Fruit fly (Drosophila melanogaster) whole organism, adult: ENCODE measurements around the gene CG15742.

Experiments
- CG11617 ChIP-seq: fragments of 200-800 bp; sonication (Bioruptor generic); optimal IDR thresholded peaks from 2 replicates; lab custom pipeline; 2017; ENCODE audit warnings: mild to moderate bottlenecking, missing biosample characterization, missing genetic modification reagents, missing genetic modification characterization
- CG14711 ChIP-seq: fragments of 200-800 bp; sonication (Bioruptor generic); optimal IDR thresholded peaks from 2 replicates; lab custom pipeline; 2018; ENCODE audit warnings: missing biosample characterization, mild to moderate bottlenecking, missing genetic modification characterization, moderate library complexity
- CG5204 ChIP-seq: fragments of 200-800 bp; sonication (Bioruptor generic); optimal IDR thresholded peaks from 2 replicates; lab custom pipeline; 2016; ENCODE audit warnings: missing biosample characterization, missing genetic modification characterization
- CG7045 ChIP-seq: fragments of 200-800 bp; sonication (Bioruptor generic); optimal IDR thresholded peaks from 2 replicates; lab custom pipeline; 2017; ENCODE audit warnings: missing biosample characterization, mild to moderate bottlenecking, missing genetic modification characterization
- Clk ChIP-seq: fragments of 200-800 bp; sonication (Bioruptor generic); optimal IDR thresholded peaks from 2 replicates; lab custom pipeline; 2017; ENCODE audit warnings: missing biosample characterization, missing genetic modification characterization
- Mnt ChIP-seq: fragments of 200-800 bp; sonication (Bioruptor generic); optimal IDR thresholded peaks from 2 replicates; lab custom pipeline; 2016; ENCODE audit warnings: missing biosample characterization, mild to moderate bottlenecking, missing genetic modification characterization
- bab1 ChIP-seq: fragments of 200-800 bp; sonication (Bioruptor generic); optimal IDR thresholded peaks from 3 replicates; lab custom pipeline; 2019; ENCODE audit warnings: missing biosample characterization, mild to moderate bottlenecking, missing genetic modification characterization, moderate library complexity
- cic ChIP-seq: fragments of 200-800 bp; sonication (Bioruptor generic); optimal IDR thresholded peaks from 2 replicates; lab custom pipeline; 2017; ENCODE audit warnings: missing biosample characterization, mild to moderate bottlenecking, missing genetic modification characterization, moderate library complexity
- cnc ChIP-seq, 2 experiments: fragments of >200 bp; optimal IDR thresholded peaks; 2 replicates each; lab custom pipeline; 2017
- toe ChIP-seq: fragments of 200-800 bp; sonication (Bioruptor generic); optimal IDR thresholded peaks from 2 replicates; lab custom pipeline; 2016; ENCODE audit warnings: missing biosample characterization, missing genetic modification characterization

- TF ChIP-seq Mnt (GFP tag; lab: Kevin White, UChicago), result no peak
- no peak for TF ChIP-seq Clk (GFP tag; lab: Kevin White, UChicago)
- no peak for TF ChIP-seq CG14711 (tag; lab: Kevin White, UChicago)
- TF ChIP-seq cic (GFP tag; lab: Kevin White, UChicago), result no peak
- no peak for TF ChIP-seq toe (GFP tag; lab: Kevin White, UChicago)
- TF ChIP-seq CG7045, result no peak
- no peak for TF ChIP-seq cnc (optimal IDR thresholded peaks at IDR 0.05; lab: Kevin White, UChicago)
- TF ChIP-seq CG5204 (GFP tag; lab: Kevin White, UChicago), result no peak
- TF ChIP-seq bab1 (GFP tag; lab: Kevin White, UChicago), result no peak
- TF ChIP-seq CG11617 (GFP tag; lab: Kevin White, UChicago), result no peak
These were observed 49.7 kb downstream of the CG15742 start for dm6 chrX:13208554-13208953.
